Fruit fly (Drosophila melanogaster) whole organism, prepupa: ENCODE results near the gene Roc1b.
A peak's percentile ranks its signal among the peaks of the same experiment; 100 is the strongest.

ENCODE experiments used
- CG10631 ChIP-seq: fragments of 200-800 bp; sonication (Bioruptor generic); optimal IDR thresholded peaks from 2 replicates; lab custom pipeline; 2016; ENCODE audit warnings: missing biosample characterization, missing genetic modification characterization
- CG11294 ChIP-seq: fragments of 200-800 bp; sonication (Bioruptor generic); IDR thresholded peaks from 2 replicates; pipeline ENCODE4 v1.3.6; 2022; ENCODE audit warnings: missing biosample characterization, missing genetic modification characterization
- CG15336 ChIP-seq: fragments of 200-800 bp; sonication (Bioruptor generic); IDR thresholded peaks from 2 replicates; pipeline ENCODE4 v1.3.6; 2022; ENCODE audit warnings: missing biosample characterization, missing genetic modification characterization
- CG16779 ChIP-seq: fragments of 200-800 bp; sonication (Bioruptor generic); optimal IDR thresholded peaks from 3 replicates; lab custom pipeline; 2017; ENCODE audit warnings: missing biosample characterization, mild to moderate bottlenecking, missing genetic modification characterization
- CG3032 ChIP-seq: fragments of 200-800 bp; optimal IDR thresholded peaks from 2 replicates; lab custom pipeline; 2019; ENCODE audit warnings: missing biosample characterization, mild to moderate bottlenecking, missing genetic modification characterization, moderate library complexity
- CG34406 ChIP-seq: fragments of 200-800 bp; sonication (Bioruptor generic); optimal IDR thresholded peaks from 3 replicates; lab custom pipeline; 2016; ENCODE audit warnings: missing biosample characterization, missing genetic modification characterization
- CG3919 ChIP-seq: fragments of 200-800 bp; sonication (Bioruptor generic); optimal IDR thresholded peaks from 3 replicates; lab custom pipeline; 2016; ENCODE audit warnings: missing biosample characterization, missing genetic modification characterization
- CG4318 ChIP-seq: fragments of 200-800 bp; sonication (Bioruptor generic); optimal IDR thresholded peaks from 3 replicates; lab custom pipeline; 2017; ENCODE audit warnings: missing biosample characterization, mild to moderate bottlenecking, missing genetic modification characterization
- CG6163 ChIP-seq: fragments of 200-800 bp; sonication (Bioruptor generic); IDR thresholded peaks from 3 replicates; pipeline ENCODE4 v1.3.6; 2022; ENCODE audit warnings: missing biosample characterization, missing genetic modification characterization
- CG6792 ChIP-seq: fragments of 200-800 bp; sonication (Bioruptor generic); optimal IDR thresholded peaks from 3 replicates; lab custom pipeline; 2016; ENCODE audit warnings: missing biosample characterization, missing genetic modification characterization
- CG6854 ChIP-seq: fragments of 200-800 bp; sonication (Bioruptor generic); optimal IDR thresholded peaks from 2 replicates; lab custom pipeline; 2017; ENCODE audit warnings: missing biosample characterization, mild to moderate bottlenecking, missing genetic modification characterization
- CG7368 ChIP-seq: fragments of 200-800 bp; sonication (Bioruptor generic); optimal IDR thresholded peaks from 3 replicates; lab custom pipeline; 2016; ENCODE audit warnings: missing biosample characterization, missing genetic modification characterization
- CG8119 ChIP-seq: fragments of 200-800 bp; sonication (Bioruptor generic); IDR thresholded peaks from 3 replicates; pipeline ENCODE4 v1.3.6; 2022; ENCODE audit warnings: missing biosample characterization, missing genetic modification characterization
- CG9139 ChIP-seq: fragments of 200-800 bp; sonication (Bioruptor generic); optimal IDR thresholded peaks from 3 replicates; lab custom pipeline; 2017; ENCODE audit warnings: missing biosample characterization, mild to moderate bottlenecking, missing genetic modification characterization
- Eip75B ChIP-seq: fragments of 200-800 bp; sonication (Bioruptor generic); optimal IDR thresholded peaks from 3 replicates; lab custom pipeline; 2016; ENCODE audit warnings: missing biosample characterization, missing genetic modification characterization
- Eip78C ChIP-seq: fragments of 200-800 bp; sonication (Bioruptor generic); peaks from one replicate; lab custom pipeline; 2016; ENCODE audit warnings: missing biosample characterization, missing genetic modification characterization
- Eip93F ChIP-seq: fragments of 200-800 bp; sonication (Bioruptor generic); optimal IDR thresholded peaks from 2 replicates; lab custom pipeline; 2016; ENCODE audit warnings: missing biosample characterization, mild to moderate bottlenecking, missing genetic modification characterization
- Gug ChIP-seq: fragments of 200-800 bp; sonication (Bioruptor generic); IDR thresholded peaks from 2 replicates; pipeline ENCODE4 v1.3.6; 2022; ENCODE audit warnings: missing biosample characterization, missing genetic modification characterization
- Hr4 ChIP-seq: fragments of 200-800 bp; sonication (Bioruptor generic); optimal IDR thresholded peaks from 3 replicates; lab custom pipeline; 2016; ENCODE audit warnings: missing biosample characterization, missing genetic modification characterization
- Met ChIP-seq: fragments of 200-800 bp; sonication (Bioruptor generic); optimal IDR thresholded peaks from 3 replicates; lab custom pipeline; 2016; ENCODE audit warnings: missing biosample characterization, missing genetic modification characterization
- Sox102F ChIP-seq: fragments of 200-800 bp; sonication (Bioruptor generic); optimal IDR thresholded peaks from 2 replicates; lab custom pipeline; 2016; ENCODE audit warnings: missing biosample characterization, mild to moderate bottlenecking, missing genetic modification characterization
- Sox14 ChIP-seq: fragments of 200-800 bp; sonication (Bioruptor generic); optimal IDR thresholded peaks from 3 replicates; lab custom pipeline; 2016; ENCODE audit warnings: missing biosample characterization, missing genetic modification characterization
- Sox15 ChIP-seq: fragments of 200-800 bp; sonication (Bioruptor generic); optimal IDR thresholded peaks from 3 replicates; lab custom pipeline; 2016; ENCODE audit warnings: missing biosample characterization, missing genetic modification characterization
- acj6 ChIP-seq: fragments of 200-800 bp; sonication (Bioruptor generic); optimal IDR thresholded peaks from 3 replicates; lab custom pipeline; 2016; ENCODE audit warnings: missing biosample characterization, missing genetic modification characterization
- cyc ChIP-seq: fragments of 200-800 bp; sonication (Bioruptor generic); optimal IDR thresholded peaks from 3 replicates; lab custom pipeline; 2016; ENCODE audit warnings: missing biosample characterization, missing genetic modification characterization
- dac ChIP-seq: fragments of 200-800 bp; sonication (Bioruptor generic); optimal IDR thresholded peaks from 2 replicates; lab custom pipeline; 2017; ENCODE audit warnings: missing biosample characterization, mild to moderate bottlenecking, missing genetic modification characterization
- dsx ChIP-seq: fragments of 200-800 bp; optimal IDR thresholded peaks from 3 replicates; lab custom pipeline; 2019; ENCODE audit warnings: missing biosample characterization, mild to moderate bottlenecking, missing genetic modification characterization, moderate library complexity; ENCODE audit not compliant: poor library complexity, severe bottlenecking
- eg ChIP-seq: fragments of 200-800 bp; sonication (Bioruptor generic); IDR thresholded peaks from 3 replicates; pipeline ENCODE4 v1.3.6; 2022; ENCODE audit warnings: missing biosample characterization, missing genetic modification characterization
- fd59A ChIP-seq: fragments of 200-800 bp; sonication (Bioruptor generic); optimal IDR thresholded peaks from 2 replicates; lab custom pipeline; 2017; ENCODE audit warnings: missing biosample characterization, mild to moderate bottlenecking, missing genetic modification characterization, missing genetic modification reagents
- fkh ChIP-seq: fragments of 200-800 bp; sonication (Bioruptor generic); optimal IDR thresholded peaks from 3 replicates; lab custom pipeline; 2017; ENCODE audit warnings: missing biosample characterization, mild to moderate bottlenecking, missing genetic modification characterization, moderate library complexity
- lz ChIP-seq: fragments of 200-800 bp; sonication (Bioruptor generic); optimal IDR thresholded peaks from 3 replicates; lab custom pipeline; 2016; ENCODE audit warnings: missing biosample characterization, missing genetic modification characterization
- net ChIP-seq: fragments of 200-800 bp; sonication (Bioruptor generic); optimal IDR thresholded peaks from 3 replicates; lab custom pipeline; 2016; ENCODE audit warnings: missing biosample characterization, missing genetic modification characterization
- pdm3 ChIP-seq: fragments of 200-800 bp; sonication (Bioruptor generic); optimal IDR thresholded peaks from 3 replicates; lab custom pipeline; 2016; ENCODE audit warnings: missing biosample characterization, missing genetic modification characterization
- spab ChIP-seq: fragments of 200-800 bp; sonication (Bioruptor generic); optimal IDR thresholded peaks from 2 replicates; lab custom pipeline; 2017; ENCODE audit warnings: missing biosample characterization, mild to moderate bottlenecking, missing genetic modification characterization, missing genetic modification reagents
- ss ChIP-seq, 2 experiments: fragments of 200-800 bp; sonication (Bioruptor generic); optimal IDR thresholded peaks; 2 replicates in 1 of 2; 3 replicates in 1 of 2; lab custom pipeline; 2017 to 2018; ENCODE audit warnings: mild to moderate bottlenecking in 2 of 2, missing biosample characterization in 2 of 2, missing genetic modification characterization in 2 of 2, moderate library complexity in 1 of 2
- topi ChIP-seq: fragments of 200-800 bp; sonication (Bioruptor generic); optimal IDR thresholded peaks from 3 replicates; lab custom pipeline; 2016; ENCODE audit warnings: missing biosample characterization, missing genetic modification characterization
- vri ChIP-seq: fragments of 200-800 bp; sonication (Bioruptor generic); optimal IDR thresholded peaks from 3 replicates; lab custom pipeline; 2016; ENCODE audit warnings: missing biosample characterization, mild to moderate bottlenecking, missing genetic modification characterization

Gene Roc1b

dm6 chr3L:346656-347640 lies 10.8 kb upstream of the Roc1b start, which contains the start of gene mth (continued):
- TF ChIP-seq CG15336 (GFP tag; lab: Robert Waterston, UW), result peak; percentile 39; the same call in 1 of the 2 replicates
- no peak for TF ChIP-seq CG6792 (GFP tag; lab: Kevin White, UChicago)
- peak; percentile 6 for TF ChIP-seq Sox15
- peak; percentile 66 for TF ChIP-seq Sox14 (GFP tag; lab: Kevin White, UChicago)
- TF ChIP-seq Sox102F (GFP tag; lab: Kevin White, UChicago), result peak; percentile 2
- no peak for TF ChIP-seq spab (GFP tag; lab: Kevin White, UChicago)
- TF ChIP-seq acj6 (GFP tag; lab: Kevin White, UChicago), result peak; percentile 45
- TF ChIP-seq CG9139 (GFP tag; lab: Kevin White, UChicago), result peak; percentile 29
- TF ChIP-seq CG7368, result peak; percentile 4
- peak; percentile 53 for TF ChIP-seq Eip78C (GFP tag; lab: Kevin White, UChicago)
- TF ChIP-seq vri (GFP tag; lab: Kevin White, UChicago), result peak; percentile 29
- TF ChIP-seq Eip75B (GFP tag; lab: Kevin White, UChicago), result no peak
- TF ChIP-seq lz (GFP tag; lab: Kevin White, UChicago), result peak; percentile 69
- TF ChIP-seq Met (GFP tag; lab: Kevin White, UChicago), result peak; percentile 44
- peak; percentile 33; the same call in 2 of the 3 replicates for TF ChIP-seq CG6163 (GFP tag; lab: Robert Waterston, UW)
- TF ChIP-seq CG4318 (GFP tag; lab: Kevin White, UChicago), result no peak
- no peak for TF ChIP-seq dac (GFP tag; lab: Kevin White, UChicago)
- TF ChIP-seq CG8119 (GFP tag; lab: Robert Waterston, UW), result 0 out of 3 replicates have a peak, but pooled peaks have one; percentile 15
- TF ChIP-seq Eip93F (GFP tag; lab: Kevin White, UChicago), result no peak
- TF ChIP-seq CG10631 (GFP tag; lab: Kevin White, UChicago), result peak; percentile 49
- TF ChIP-seq fd59A, result no peak
- peak; percentile 70 for TF ChIP-seq dsx (GFP tag; lab: Kevin White, UChicago)
- peak; percentile 61 for TF ChIP-seq CG3032 (tag; lab: Kevin White, UChicago)
- TF ChIP-seq cyc (GFP tag; lab: Kevin White, UChicago), result peak; percentile 62
- TF ChIP-seq CG3919 (GFP tag; lab: Kevin White, UChicago), result peak; percentile 38
- TF ChIP-seq Hr4 (GFP tag; lab: Kevin White, UChicago), result peak; percentile 31
- peak; percentile 45 for TF ChIP-seq topi (GFP tag; lab: Kevin White, UChicago)
- TF ChIP-seq eg (GFP tag; lab: Robert Waterston, UW), result peak; percentile 16
- TF ChIP-seq ss (GFP tag; optimal IDR thresholded peaks at IDR 0.05; lab: Kevin White, UChicago), result peak; percentile 18 to 41
- TF ChIP-seq pdm3 (GFP tag; lab: Kevin White, UChicago), result peak; percentile 57
- no peak for TF ChIP-seq CG34406
- TF ChIP-seq CG6854 (GFP tag; lab: Kevin White, UChicago), result peak; percentile 55
- TF ChIP-seq Gug (GFP tag; lab: Robert Waterston, UW), result no peak
- peak; percentile 22 for TF ChIP-seq CG16779 (tag; lab: Kevin White, UChicago)
- TF ChIP-seq fkh (GFP tag; lab: Kevin White, UChicago), result peak; percentile 52
- TF ChIP-seq CG11294, result 0 out of 2 replicates have a peak, but pooled peaks have one; percentile 9
- TF ChIP-seq net (GFP tag; lab: Kevin White, UChicago), result peak; percentile 28
